Fruit fly (Drosophila melanogaster): Measurements from ENCODE around the gene CG7606.

The CG7606 gene

DNA sequence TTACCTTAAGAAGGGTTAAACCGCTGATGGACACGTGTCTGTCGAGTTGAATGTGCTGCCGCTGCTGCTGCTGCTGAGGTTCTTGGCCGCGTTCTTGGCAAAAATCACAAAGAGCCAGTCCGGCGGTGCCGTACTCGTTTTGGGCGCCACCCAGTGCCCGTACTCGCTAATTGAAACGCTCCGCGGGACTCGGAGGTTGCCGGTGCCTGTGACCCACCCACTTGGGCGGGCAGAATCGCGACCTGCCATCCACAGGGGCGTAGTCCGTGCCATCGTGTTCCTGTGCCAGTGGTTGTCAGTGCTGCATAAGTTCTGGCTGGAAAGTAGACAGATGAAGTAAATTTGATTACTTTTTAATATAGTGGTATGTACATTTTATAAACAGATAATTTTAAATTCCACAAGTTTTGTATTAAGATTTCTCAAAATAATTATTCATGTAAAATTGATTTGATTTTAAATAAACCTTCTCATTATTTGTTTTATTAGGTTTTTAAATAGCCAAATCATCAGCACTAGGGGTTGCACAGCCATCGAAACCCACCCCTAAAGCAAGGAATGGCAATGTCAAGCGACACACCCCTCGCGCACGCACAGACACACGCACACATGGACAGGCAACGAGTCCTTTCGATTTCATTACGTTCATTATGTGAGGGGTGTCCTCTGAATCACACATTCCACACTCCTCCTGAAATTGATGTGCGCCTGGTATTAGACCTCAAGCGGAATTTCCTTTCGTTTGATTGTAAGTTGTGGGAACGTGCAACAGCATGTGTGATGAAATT lies 8.7 kb downstream of the CG7606 start (continued):
- TF ChIP-seq CG5180 (GFP tag; optimal IDR thresholded peaks at IDR 0.05) (no peak), toy (GFP tag; IDR thresholded peaks at IDR 0.05) (no peak), Scr (GFP tag; IDR thresholded peaks at IDR 0.05; ENCODE audit: partially characterized antibody) (no peak), Lpt (GFP tag; optimal IDR thresholded peaks at IDR 0.05) (no peak), CG4820 (GFP tag; optimal IDR thresholded peaks at IDR 0.05) (no peak), dm (GFP tag; optimal IDR thresholded peaks at IDR 0.05) (no peak), CG14014 (GFP tag; IDR thresholded peaks at IDR 0.05) (no peak), Neu2 (GFP tag; optimal IDR thresholded peaks at IDR 0.05; ENCODE audit: borderline replicate concordance) (no peak), GATAe (GFP tag; conservative IDR thresholded peaks at IDR 0.05) (no peak), ATbp (GFP tag; optimal IDR thresholded peaks at IDR 0.05) (no peak), CG17359 (tag; optimal IDR thresholded peaks at IDR 0.05) (no peak), pzg (GFP tag; optimal IDR thresholded peaks at IDR 0.05) (no peak), zen (tag; optimal IDR thresholded peaks at IDR 0.05) (peak; percentile 55), CG7271 (tag; optimal IDR thresholded peaks at IDR 0.05) (no peak), CG5245 (GFP tag; optimal IDR thresholded peaks at IDR 0.05) (no peak), trh (GFP tag; optimal IDR thresholded peaks at IDR 0.05) (no peak), CG32767 (GFP tag; IDR thresholded peaks at IDR 0.05) (no peak), BtbVII (GFP tag; optimal IDR thresholded peaks at IDR 0.05) (no peak), ftz-f1 (GFP tag; optimal IDR thresholded peaks at IDR 0.05) (no peak), Gsc (GFP tag; IDR thresholded peaks at IDR 0.05) (no peak), CG4360 (GFP tag; IDR thresholded peaks at IDR 0.05) (no peak), Ets97D (GFP tag; optimal IDR thresholded peaks at IDR 0.05) (no peak), CG4730 (GFP tag; IDR thresholded peaks at IDR 0.05) (no peak), lbe (GFP tag; optimal IDR thresholded peaks at IDR 0.05) (no peak), E2f1 (GFP tag; IDR thresholded peaks at IDR 0.05) (no peak), chinmo (GFP tag; IDR thresholded peaks at IDR 0.05; ENCODE audit: partially characterized antibody) (no peak), chif (GFP tag; optimal IDR thresholded peaks at IDR 0.05) (no peak), CG33557 (GFP tag; optimal IDR thresholded peaks at IDR 0.05) (no peak), CG31365 (tag; optimal IDR thresholded peaks at IDR 0.05) (no peak), gfzf (GFP tag; optimal IDR thresholded peaks at IDR 0.05) (no peak), CG10959 (GFP tag; IDR thresholded peaks at IDR 0.05) (no peak), slbo (GFP tag; IDR thresholded peaks at IDR 0.05) (peak; percentile 20; the same call in 1 of the 2 replicates), pita (GFP tag; optimal IDR thresholded peaks at IDR 0.05) (no peak), CG4328 (GFP tag; optimal IDR thresholded peaks at IDR 0.05) (peak; percentile 2), CG7987 (GFP tag; optimal IDR thresholded peaks at IDR 0.05) (no peak), CG13424 (tag; optimal IDR thresholded peaks at IDR 0.05) (peak; percentile 41), CG34224 (GFP tag; IDR thresholded peaks at IDR 0.05; ENCODE audit: partially characterized antibody) (no peak), Side (GFP tag; optimal IDR thresholded peaks at IDR 0.05) (no peak), CG8478 (optimal IDR thresholded peaks at IDR 0.05) (no peak), CG42726 (GFP tag; IDR thresholded peaks at IDR 0.05; ENCODE audit: partially characterized antibody) (no peak), Mrtf (GFP tag; IDR thresholded peaks at IDR 0.05) (no peak), HLHmδ (GFP tag; optimal IDR thresholded peaks at IDR 0.05) (peak; percentile 75), CG15696 (tag; optimal IDR thresholded peaks at IDR 0.05) (peak; percentile 35), Sin3A (optimal IDR thresholded peaks at IDR 0.05) (no peak), Elba2 (GFP tag; optimal IDR thresholded peaks at IDR 0.05) (no peak), en (GFP tag; optimal IDR thresholded peaks at IDR 0.05) (no peak), D19B (GFP tag; optimal IDR thresholded peaks at IDR 0.05) (no peak), CG1832 (GFP tag; optimal IDR thresholded peaks at IDR 0.05) (no peak), HmgZ (tag; optimal IDR thresholded peaks at IDR 0.05) (no peak), HLH3B (GFP tag; IDR thresholded peaks at IDR 0.05) (no peak), CG9876 (GFP tag; optimal IDR thresholded peaks at IDR 0.05) (no peak)
